Worm (Caenorhabditis elegans) whole organism, young adult: ENCODE results near the gene clec-223.
A peak's percentile ranks its signal among the peaks of the same experiment; 100 is the strongest.

Experiments
- B0336.3 ChIP-seq: fragments of 200-800 bp; sonication (Bioruptor generic); IDR thresholded peaks from 2 replicates; pipeline ENCODE4 v1.3.6; 2022; ENCODE audit warnings: missing genetic modification characterization, missing compliant biosample characterization
- F22D6.2 ChIP-seq: sonication (generic microtip); optimal IDR thresholded peaks from 2 replicates; lab custom pipeline; 2016; ENCODE audit warnings: mild to moderate bottlenecking, missing genetic modification characterization, missing compliant biosample characterization
- F23B12.7 ChIP-seq: sonication (generic microtip); optimal IDR thresholded peaks from 2 replicates; lab custom pipeline; 2017; ENCODE audit warnings: missing genetic modification characterization, mild to moderate bottlenecking, missing compliant biosample characterization, antibody characterized with exemption, moderate library complexity; ENCODE audit not compliant: insufficient read depth
- F33H1.4 ChIP-seq: fragments of 200-800 bp; sonication (Bioruptor generic); IDR thresholded peaks from 2 replicates; pipeline ENCODE4 v1.3.6; 2022; ENCODE audit warnings: missing genetic modification reagents, missing genetic modification characterization, missing compliant biosample characterization
- F57C9.4 ChIP-seq: sonication (generic microtip); optimal IDR thresholded peaks from 2 replicates; lab custom pipeline; 2017; ENCODE audit warnings: mild to moderate bottlenecking, missing genetic modification characterization, missing compliant biosample characterization
- K11D2.4 ChIP-seq: fragments of 200-800 bp; sonication (Bioruptor generic); IDR thresholded peaks from 2 replicates; pipeline ENCODE4 v1.3.6; 2022; ENCODE audit warnings: missing genetic modification reagents, missing genetic modification characterization, missing compliant biosample characterization
- Y53F4B.3 ChIP-seq: fragments of 200-800 bp; sonication (Bioruptor generic); IDR thresholded peaks from 2 replicates; pipeline ENCODE4 v1.3.6; 2022; ENCODE audit warnings: missing genetic modification reagents, missing genetic modification characterization, missing compliant biosample characterization
- Y53G8AR.9 ChIP-seq: fragments of 200-800 bp; sonication (Bioruptor generic); conservative IDR thresholded peaks from 2 replicates; pipeline ENCODE4 v1.3.6; 2022; ENCODE audit warnings: missing genetic modification reagents, missing genetic modification characterization, missing compliant biosample characterization
- Y95B8A.8 ChIP-seq: fragments of 200-800 bp; sonication (Bioruptor generic); IDR thresholded peaks from 2 replicates; pipeline ENCODE4 v1.3.6; 2022; ENCODE audit warnings: missing genetic modification reagents, missing genetic modification characterization, missing compliant biosample characterization
- ama-1 ChIP-seq, 3 experiments: fragments of 150-350 bp in 1 of 3; sonication (generic microtip) in 2 of 3; optimal IDR thresholded peaks; 2 replicates each; lab custom pipeline; 2014 to 2018; ENCODE audit warnings: missing biosample characterization in 2 of 3, missing genetic modification characterization in 2 of 3, missing genetic modification reagents in 2 of 3
- aptf-3 ChIP-seq: fragments of 200-800 bp; sonication (Bioruptor generic); IDR thresholded peaks from 2 replicates; pipeline ENCODE4 v1.3.6; 2022; ENCODE audit warnings: missing genetic modification characterization, missing compliant biosample characterization
- attf-5 ChIP-seq: fragments of 200-800 bp; sonication (Bioruptor generic); optimal IDR thresholded peaks from 2 replicates; lab custom pipeline; 2018; ENCODE audit warnings: mild to moderate bottlenecking, missing genetic modification characterization, missing compliant biosample characterization
- attf-6 ChIP-seq: fragments of 200-800 bp; sonication (Bioruptor generic); IDR thresholded peaks from 2 replicates; pipeline ENCODE4 v1.3.6; 2022; ENCODE audit warnings: missing genetic modification reagents, missing genetic modification characterization, missing compliant biosample characterization
- bed-1 ChIP-seq: fragments of 200-800 bp; sonication (Bioruptor generic); IDR thresholded peaks from 2 replicates; pipeline ENCODE4 v1.3.6; 2022; ENCODE audit warnings: missing genetic modification reagents, missing genetic modification characterization, missing compliant biosample characterization
- bed-2 ChIP-seq: fragments of 200-800 bp; sonication (Bioruptor generic); IDR thresholded peaks from 2 replicates; pipeline ENCODE4 v1.3.6; 2022; ENCODE audit warnings: missing genetic modification reagents, missing genetic modification characterization, missing compliant biosample characterization
- ceh-27 ChIP-seq: fragments of 200-800 bp; sonication (Bioruptor generic); optimal IDR thresholded peaks from 2 replicates; lab custom pipeline; 2018; ENCODE audit warnings: mild to moderate bottlenecking, missing genetic modification characterization, moderate library complexity, missing compliant biosample characterization
- ceh-40 ChIP-seq: fragments of 200-800 bp; sonication (Bioruptor generic); IDR thresholded peaks from 2 replicates; pipeline ENCODE4 v1.3.6; 2022; ENCODE audit warnings: missing genetic modification characterization, missing compliant biosample characterization
- die-1 ChIP-seq: sonication (generic microtip); optimal IDR thresholded peaks from 2 replicates; lab custom pipeline; 2016; ENCODE audit warnings: missing genotype, mild to moderate bottlenecking, missing genetic modification characterization, missing compliant biosample characterization
- dpl-1 ChIP-seq: fragments of 150-350 bp; optimal IDR thresholded peaks from 2 replicates; lab custom pipeline; 2014; ENCODE audit warnings: missing biosample characterization, missing genetic modification reagents, missing genetic modification characterization
- egl-44 ChIP-seq: fragments of 200-800 bp; sonication (Bioruptor generic); IDR thresholded peaks from 2 replicates; pipeline ENCODE4 v1.3.6; 2022; ENCODE audit warnings: missing genetic modification reagents, missing genetic modification characterization, missing compliant biosample characterization
- gei-17 ChIP-seq: fragments of 200-800 bp; sonication (Bioruptor generic); optimal IDR thresholded peaks from 2 replicates; lab custom pipeline; 2018; ENCODE audit warnings: mild to moderate bottlenecking, missing genetic modification characterization, missing compliant biosample characterization
- hrde-1 ChIP-seq: sonication (generic microtip); optimal IDR thresholded peaks from 2 replicates; lab custom pipeline; 2016; ENCODE audit warnings: missing genetic modification characterization, mild to moderate bottlenecking, missing compliant biosample characterization, moderate library complexity, missing genotype, missing genetic modification reagents, borderline replicate concordance
- hsf-1 ChIP-seq: fragments of 200-800 bp; sonication (Bioruptor generic); IDR thresholded peaks from 2 replicates; pipeline ENCODE4 v1.3.6; 2022; ENCODE audit warnings: missing genetic modification reagents, missing genetic modification characterization, missing compliant biosample characterization
- let-526 ChIP-seq: fragments of 200-800 bp; sonication (Bioruptor generic); IDR thresholded peaks from 2 replicates; pipeline ENCODE4 v1.3.6; 2022; ENCODE audit warnings: missing genetic modification reagents, missing genetic modification characterization, missing compliant biosample characterization
- let-607 ChIP-seq, 2 experiments: fragments of 200-800 bp in 1 of 2; sonication (Bioruptor generic) in 1 of 2; sonication (generic microtip) in 1 of 2; optimal IDR thresholded peaks; 2 replicates each; lab custom pipeline; 2016 to 2018; ENCODE audit warnings: mild to moderate bottlenecking in 2 of 2, missing compliant biosample characterization in 2 of 2, missing genetic modification characterization in 2 of 2, moderate library complexity in 2 of 2, missing genotype in 1 of 2
- madf-6 ChIP-seq: fragments of 200-800 bp; sonication (Bioruptor generic); IDR thresholded peaks from 2 replicates; pipeline ENCODE4 v1.3.6; 2022; ENCODE audit warnings: missing genetic modification reagents, missing genetic modification characterization, missing compliant biosample characterization
- mxl-1 ChIP-seq: sonication (generic microtip); optimal IDR thresholded peaks from 2 replicates; lab custom pipeline; 2016; ENCODE audit warnings: missing genetic modification characterization, missing compliant biosample characterization
- nhr-179 ChIP-seq: sonication (generic microtip); optimal IDR thresholded peaks from 2 replicates; lab custom pipeline; 2016; ENCODE audit warnings: mild to moderate bottlenecking, missing genetic modification characterization, missing compliant biosample characterization
- nhr-90 ChIP-seq: sonication (generic microtip); optimal IDR thresholded peaks from 2 replicates; lab custom pipeline; 2016; ENCODE audit warnings: missing genotype, mild to moderate bottlenecking, missing genetic modification characterization, missing compliant biosample characterization
- rcor-1 ChIP-seq: fragments of 200-800 bp; sonication (Bioruptor generic); IDR thresholded peaks from 2 replicates; pipeline ENCODE4 v1.3.6; 2022; ENCODE audit warnings: missing genetic modification reagents, missing genetic modification characterization, missing compliant biosample characterization
- rec-8 ChIP-seq, 2 experiments: sonication (generic microtip); optimal IDR thresholded peaks; 2 replicates each; lab custom pipeline; 2016; ENCODE audit warnings: mild to moderate bottlenecking in 2 of 2, missing genetic modification characterization in 2 of 2, missing genetic modification reagents in 2 of 2, missing genotype in 2 of 2, missing biosample characterization in 1 of 2, missing compliant biosample characterization in 1 of 2, moderate library complexity in 1 of 2
- rpc-1 ChIP-seq, 2 experiments: fragments of 150-350 bp in 1 of 2; sonication (generic microtip) in 1 of 2; optimal IDR thresholded peaks; 2 replicates each; lab custom pipeline; 2014 to 2018; ENCODE audit warnings: missing biosample characterization in 1 of 2, missing genetic modification characterization in 1 of 2, missing genetic modification reagents in 1 of 2, missing genotype in 1 of 2
- sea-2 ChIP-seq: fragments of 200-800 bp; sonication (Bioruptor generic); IDR thresholded peaks from 2 replicates; pipeline ENCODE4 v1.3.6; 2022; ENCODE audit warnings: missing genetic modification characterization, missing compliant biosample characterization
- snpc-1.1 ChIP-seq: sonication (generic microtip); optimal IDR thresholded peaks from 2 replicates; lab custom pipeline; 2017; ENCODE audit warnings: missing genetic modification characterization, mild to moderate bottlenecking, missing compliant biosample characterization, antibody characterized with exemption, moderate library complexity, missing genotype, missing genetic modification reagents; ENCODE audit not compliant: insufficient read depth
- snpc-1.3 ChIP-seq: sonication (generic microtip); optimal IDR thresholded peaks from 2 replicates; lab custom pipeline; 2017; ENCODE audit warnings: missing genetic modification characterization, mild to moderate bottlenecking, missing compliant biosample characterization, antibody characterized with exemption, moderate library complexity, missing genotype, missing genetic modification reagents; ENCODE audit not compliant: insufficient read depth
- snpc-4 ChIP-seq, 5 experiments: fragments of 150-350 bp in 1 of 5; sonication (generic microtip) in 4 of 5; optimal IDR thresholded peaks; 2 replicates each; lab custom pipeline; 2014 to 2018; ENCODE audit warnings: missing genetic modification characterization in 5 of 5, missing biosample characterization in 3 of 5, antibody characterized with exemption in 2 of 5, mild to moderate bottlenecking in 2 of 5, missing compliant biosample characterization in 2 of 5, missing genotype in 2 of 5, moderate library complexity in 2 of 5, missing genetic modification reagents in 1 of 5
- somi-1 ChIP-seq: fragments of 200-800 bp; sonication (Bioruptor generic); optimal IDR thresholded peaks from 2 replicates; lab custom pipeline; 2018; ENCODE audit warnings: mild to moderate bottlenecking, missing genetic modification characterization, missing compliant biosample characterization
- sptf-2 ChIP-seq: fragments of 200-800 bp; sonication (Bioruptor generic); optimal IDR thresholded peaks from 2 replicates; lab custom pipeline; 2018; ENCODE audit warnings: mild to moderate bottlenecking, missing genetic modification characterization, missing compliant biosample characterization
- tlf-1 ChIP-seq: fragments of 200-800 bp; sonication (Bioruptor generic); optimal IDR thresholded peaks from 2 replicates; lab custom pipeline; 2018; ENCODE audit warnings: mild to moderate bottlenecking, missing genetic modification characterization, missing compliant biosample characterization
- zfh-2 ChIP-seq: fragments of 200-800 bp; sonication (Bioruptor generic); conservative IDR thresholded peaks from 2 replicates; pipeline ENCODE4 v1.3.6; 2022; ENCODE audit warnings: missing genetic modification reagents, missing genetic modification characterization, missing compliant biosample characterization
- ztf-18 ChIP-seq: sonication (generic microtip); optimal IDR thresholded peaks from 2 replicates; lab custom pipeline; 2016; ENCODE audit warnings: missing genotype, mild to moderate bottlenecking, missing genetic modification characterization, missing compliant biosample characterization
- ztf-22 ChIP-seq: fragments of 200-800 bp; sonication (Bioruptor generic); optimal IDR thresholded peaks from 2 replicates; lab custom pipeline; 2018; ENCODE audit warnings: mild to moderate bottlenecking, missing genetic modification characterization, moderate library complexity, missing compliant biosample characterization
- ztf-26 ChIP-seq: sonication (generic microtip); optimal IDR thresholded peaks from 2 replicates; lab custom pipeline; 2017; ENCODE audit warnings: missing genetic modification characterization, missing compliant biosample characterization
- ztf-28 ChIP-seq: fragments of 200-800 bp; sonication (Bioruptor generic); IDR thresholded peaks from 2 replicates; pipeline ENCODE4 v1.3.6; 2022; ENCODE audit warnings: missing genetic modification reagents, missing genetic modification characterization, missing compliant biosample characterization
- ztf-3 ChIP-seq: fragments of 200-800 bp; sonication (Bioruptor generic); optimal IDR thresholded peaks from 2 replicates; lab custom pipeline; 2018; ENCODE audit warnings: mild to moderate bottlenecking, missing genetic modification characterization, missing compliant biosample characterization

The clec-223 gene

ce11 chrV:11239187-11239725 lies 33.7 kb upstream of the clec-223 start, which contains the start of the genes dvc-1 and ima-1 (continued):
- TF ChIP-seq egl-44 (GFP tag; lab: Robert Waterston, UW) (no peak), madf-6 (GFP tag; lab: Robert Waterston, UW) (peak; percentile 98), let-607 (tag; optimal IDR thresholded peaks at IDR 0.05; lab: Kevin White, UChicago) (no peak), sea-2 (GFP tag; lab: Robert Waterston, UW) (no peak), nhr-90 (no peak), ztf-18 (tag; lab: Kevin White, UChicago) (peak; percentile 67), die-1 (tag; lab: Kevin White, UChicago) (peak; percentile 72), bed-1 (GFP tag; lab: Robert Waterston, UW) (no peak), tlf-1 (GFP tag; lab: Kevin White, UChicago) (peak; percentile 89), attf-5 (GFP tag; lab: Kevin White, UChicago) (peak; percentile 84), F33H1.4 (GFP tag; lab: Robert Waterston, UW) (peak; percentile 81), mxl-1 (no peak), somi-1 (GFP tag; lab: Kevin White, UChicago) (no peak), B0336.3 (GFP tag; lab: Robert Waterston, UW) (peak; percentile 92), attf-6 (GFP tag; lab: Robert Waterston, UW) (peak; percentile 51; the same call in 1 of the 2 replicates), gei-17 (GFP tag; lab: Kevin White, UChicago) (no peak), ztf-26 (tag; lab: Kevin White, UChicago) (no peak), ztf-3 (GFP tag; lab: Kevin White, UChicago) (no peak), Y53G8AR.9 (GFP tag; lab: Robert Waterston, UW) (peak; percentile 60), rec-8 (tag; optimal IDR thresholded peaks at IDR 0.05; lab: Kevin White, UChicago) (no peak), Y95B8A.8 (GFP tag; lab: Robert Waterston, UW) (peak; percentile 81), ztf-28 (GFP tag; lab: Robert Waterston, UW) (0 out of 2 replicates have a peak, but pooled peaks have one; percentile 43), F22D6.2 (tag; lab: Kevin White, UChicago) (no peak), ztf-22 (GFP tag; lab: Kevin White, UChicago) (no peak), sptf-2 (GFP tag; lab: Kevin White, UChicago) (no peak), rcor-1 (peak; percentile 90), hsf-1 (GFP tag; lab: Robert Waterston, UW) (peak; percentile 85; the same call in 1 of the 2 replicates), snpc-4 (GFP tag; optimal IDR thresholded peaks at IDR 0.05; lab: Kevin White, UChicago) (peak; percentile 45), snpc-4 (tag; optimal IDR thresholded peaks at IDR 0.05; lab: Kevin White, UChicago) (peak; percentile 38 to 79 (median 64)), ama-1 (optimal IDR thresholded peaks at IDR 0.05; lab: Kevin White, UChicago) (no peak), ama-1 (GFP tag; optimal IDR thresholded peaks at IDR 0.05; lab: Kevin White, UChicago) (no peak), snpc-1.3 (tag; lab: Kevin White, UChicago) (no peak), hrde-1 (tag; lab: Kevin White, UChicago) (peak; percentile 35), aptf-3 (GFP tag; lab: Robert Waterston, UW) (no peak), ceh-40 (0 out of 2 replicates have a peak, but pooled peaks have one; percentile 41), rpc-1 (optimal IDR thresholded peaks at IDR 0.05; lab: Kevin White, UChicago) (peak; percentile 33), rpc-1 (tag; optimal IDR thresholded peaks at IDR 0.05; lab: Kevin White, UChicago) (no peak), dpl-1 (GFP tag; lab: Kevin White, UChicago) (peak; percentile 88), zfh-2 (GFP tag; lab: Robert Waterston, UW) (no peak), let-526 (0 out of 2 replicates have a peak, but pooled peaks have one; percentile 23), F57C9.4 (no peak), F23B12.7 (tag; lab: Kevin White, UChicago) (no peak), Y53F4B.3 (GFP tag; lab: Robert Waterston, UW) (no peak), nhr-179 (tag; lab: Kevin White, UChicago) (no peak), K11D2.4 (GFP tag; lab: Robert Waterston, UW) (no peak), snpc-1.1 (tag; lab: Kevin White, UChicago) (peak; percentile 37), ceh-27 (GFP tag; lab: Kevin White, UChicago) (peak; percentile 38), bed-2 (GFP tag; lab: Robert Waterston, UW) (0 out of 2 replicates have a peak, but pooled peaks have one; percentile 62)
